Fruit fly (Drosophila melanogaster): Measurements from ENCODE around the gene CG42826.

DNA sequence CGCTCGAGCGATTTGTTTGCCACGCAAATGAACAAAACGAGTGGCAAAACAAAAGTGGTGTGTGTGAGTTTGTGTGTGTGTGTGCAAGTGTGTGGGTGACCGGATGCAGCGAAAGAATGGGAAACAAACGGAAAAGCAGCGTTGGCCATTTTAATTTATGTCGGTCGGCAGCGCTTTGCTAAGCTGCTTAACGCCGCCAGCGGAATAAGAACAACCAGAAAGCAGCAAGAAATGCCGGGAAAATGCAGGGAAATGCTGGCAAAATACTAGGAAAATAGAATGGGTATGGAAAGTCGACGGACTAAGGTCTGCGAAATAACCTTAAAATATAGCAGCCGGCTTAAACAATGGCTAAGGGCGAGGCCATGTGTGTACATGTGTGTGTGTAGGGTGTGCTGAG lies 48.1 kb downstream of the CG42826 start:
- TF ChIP-seq Hr39 (GFP tag; optimal IDR thresholded peaks at IDR 0.05) (no peak), CG1621 (tag; optimal IDR thresholded peaks at IDR 0.05) (no peak), CG9139 (GFP tag; optimal IDR thresholded peaks at IDR 0.05) (no peak), CG11902 (GFP tag; optimal IDR thresholded peaks at IDR 0.05) (no peak), lz (GFP tag; optimal IDR thresholded peaks at IDR 0.05) (no peak), CG8632 (GFP tag; optimal IDR thresholded peaks at IDR 0.05) (no peak), CG8119 (GFP tag; IDR thresholded peaks at IDR 0.05) (no peak), Eip75B (GFP tag; optimal IDR thresholded peaks at IDR 0.05) (no peak), salr (GFP tag; optimal IDR thresholded peaks at IDR 0.05) (no peak)
